Worm (Caenorhabditis elegans): ENCODE data around the gene cyn-11.

- no peak for TF ChIP-seq snpc-4 (GFP tag; optimal IDR thresholded peaks at IDR 0.05)
- no peak for TF ChIP-seq snpc-4 (tag; optimal IDR thresholded peaks at IDR 0.05)
- TF ChIP-seq lin-35 (GFP tag; optimal IDR thresholded peaks at IDR 0.05), result no peak
- TF ChIP-seq hmg-1.2 (GFP tag; IDR thresholded peaks at IDR 0.05), result no peak
- TF ChIP-seq F55B11.4 (tag; optimal IDR thresholded peaks at IDR 0.05; ENCODE audit: borderline replicate concordance, insufficient read depth), result no peak
- TF ChIP-seq T07F8.4 (tag; optimal IDR thresholded peaks at IDR 0.05), result no peak
- TF ChIP-seq aptf-2 (GFP tag; conservative IDR thresholded peaks at IDR 0.05), result no peak
- no peak for TF ChIP-seq lin-26 (GFP tag; IDR thresholded peaks at IDR 0.05)
- no peak for TF ChIP-seq Y95B8A.8 (GFP tag; IDR thresholded peaks at IDR 0.05)
- no peak for TF ChIP-seq madf-10 (tag; optimal IDR thresholded peaks at IDR 0.05)
- TF ChIP-seq ceh-27 (GFP tag; optimal IDR thresholded peaks at IDR 0.05), result no peak
- TF ChIP-seq akir-1 (GFP tag; optimal IDR thresholded peaks at IDR 0.05), result no peak
- no peak for TF ChIP-seq mxl-1 (tag; optimal IDR thresholded peaks at IDR 0.05)
- no peak for TF ChIP-seq hmg-20 (GFP tag; IDR thresholded peaks at IDR 0.05)
- TF ChIP-seq nfya-1 (tag; optimal IDR thresholded peaks at IDR 0.05; ENCODE audit: borderline replicate concordance, insufficient read depth), result no peak
These were observed 47.2 kb downstream of the cyn-11 start for ce11 chrII:8668871-8669270.
